Fruit fly (Drosophila melanogaster): ENCODE results near the gene CG43248.

Gene CG43248

dm6 chr3L:15493886-15494598 lies 37.2 kb downstream of the CG43248 start:
- TF ChIP-seq CG4318 (GFP tag; optimal IDR thresholded peaks at IDR 0.05) (no peak), topi (GFP tag; optimal IDR thresholded peaks at IDR 0.05) (no peak), CG10669 (GFP tag; optimal IDR thresholded peaks at IDR 0.05) (no peak), CG15336 (GFP tag; IDR thresholded peaks at IDR 0.05) (no peak; the same call in 1 of the 2 replicates), Eip93F (GFP tag; optimal IDR thresholded peaks at IDR 0.05) (no peak), Hr38 (GFP tag; optimal IDR thresholded peaks at IDR 0.05) (no peak), CG8632 (GFP tag; optimal IDR thresholded peaks at IDR 0.05) (no peak), Gug (GFP tag; IDR thresholded peaks at IDR 0.05) (no peak), CG6854 (GFP tag; optimal IDR thresholded peaks at IDR 0.05) (no peak), CG8319 (GFP tag; optimal IDR thresholded peaks at IDR 0.05) (no peak), lz (GFP tag; optimal IDR thresholded peaks at IDR 0.05) (no peak), fkh (GFP tag; optimal IDR thresholded peaks at IDR 0.05) (peak; percentile 14), CG32006 (GFP tag; optimal IDR thresholded peaks at IDR 0.05) (peak; percentile 9)

- no peak for TF ChIP-seq CG16779 (tag; optimal IDR thresholded peaks at IDR 0.05)
- no peak for TF ChIP-seq topi (GFP tag; optimal IDR thresholded peaks at IDR 0.05)
- TF ChIP-seq CG8119 (GFP tag; IDR thresholded peaks at IDR 0.05): no peak
- TF ChIP-seq salr (GFP tag; optimal IDR thresholded peaks at IDR 0.05): no peak
- TF ChIP-seq CG15336 (GFP tag; IDR thresholded peaks at IDR 0.05): no peak
- TF ChIP-seq Eip93F (GFP tag; optimal IDR thresholded peaks at IDR 0.05): no peak
- TF ChIP-seq fkh (GFP tag; optimal IDR thresholded peaks at IDR 0.05): no peak
Observed at dm6 chr3L:15485302-15485701, 46.0 kb downstream of the CG43248 start, which contains the start of gene Ran-like. TSS of gene Ran-like (minus strand) at chr3L:15485402.

Measured in whole organism, prepupa.